Worm (Caenorhabditis elegans) whole organism, L4 larva: ENCODE data around the gene pqn-2.

ENCODE experiments used
- D1046.2 ChIP-seq: fragments of 200-800 bp; sonication (Bioruptor generic); IDR thresholded peaks from 2 replicates; pipeline ENCODE4 v1.3.6; 2022; ENCODE audit warnings: missing genetic modification characterization, missing compliant biosample characterization
- F44E2.7 ChIP-seq: fragments of 200-800 bp; sonication (Bioruptor generic); IDR thresholded peaks from 2 replicates; pipeline ENCODE4 v2.1.2; 2022; ENCODE audit warnings: missing genetic modification characterization, missing compliant biosample characterization
- F49E8.2 ChIP-seq: sonication (generic microtip); optimal IDR thresholded peaks from 2 replicates; lab custom pipeline; 2016; ENCODE audit warnings: missing compliant biosample characterization, mild to moderate bottlenecking, missing genetic modification characterization, borderline replicate concordance
- T20F7.1 ChIP-seq: fragments of 200-800 bp; sonication (Bioruptor generic); optimal IDR thresholded peaks from 2 replicates; lab custom pipeline; 2018; ENCODE audit warnings: mild to moderate bottlenecking, missing genetic modification characterization, missing compliant biosample characterization
- Y5F2A.4 ChIP-seq: fragments of 200-800 bp; sonication (Bioruptor generic); optimal IDR thresholded peaks from 2 replicates; lab custom pipeline; 2018; ENCODE audit warnings: mild to moderate bottlenecking, missing genetic modification characterization, missing compliant biosample characterization
- Y75B8A.6 ChIP-seq: fragments of 200-800 bp; sonication (Bioruptor generic); IDR thresholded peaks from 2 replicates; pipeline ENCODE4 v1.3.6; 2022; ENCODE audit warnings: missing genetic modification reagents, missing genetic modification characterization, missing compliant biosample characterization
- ceh-20 ChIP-seq: fragments of 200-800 bp; sonication (Bioruptor generic); IDR thresholded peaks from 2 replicates; pipeline ENCODE4 v1.3.6; 2022; ENCODE audit warnings: missing genetic modification reagents, missing genetic modification characterization, missing compliant biosample characterization
- ceh-28 ChIP-seq: fragments of 150-350 bp; optimal IDR thresholded peaks from 2 replicates; lab custom pipeline; 2014; ENCODE audit warnings: missing biosample characterization, missing genetic modification reagents, missing genetic modification characterization
- ceh-32 ChIP-seq: sonication (generic microtip); optimal IDR thresholded peaks from 2 replicates; lab custom pipeline; 2016; ENCODE audit warnings: mild to moderate bottlenecking, missing genetic modification characterization, missing compliant biosample characterization; ENCODE audit not compliant: poor library complexity
- ceh-44 ChIP-seq: fragments of 200-800 bp; sonication (Bioruptor generic); IDR thresholded peaks from 2 replicates; pipeline ENCODE4 v1.3.6; 2022; ENCODE audit warnings: missing genetic modification reagents, missing genetic modification characterization, missing compliant biosample characterization
- ceh-62 ChIP-seq: sonication (generic microtip); optimal IDR thresholded peaks from 2 replicates; lab custom pipeline; 2017; ENCODE audit warnings: missing biosample characterization, missing genetic modification characterization
- ceh-82 ChIP-seq: sonication (generic microtip); optimal IDR thresholded peaks from 2 replicates; lab custom pipeline; 2017; ENCODE audit warnings: missing biosample characterization, missing genetic modification characterization
- daf-12 ChIP-seq: fragments of 150-350 bp; optimal IDR thresholded peaks from 2 replicates; lab custom pipeline; 2014; ENCODE audit warnings: missing biosample characterization, missing genetic modification reagents, missing genetic modification characterization
- daf-8 ChIP-seq: fragments of 200-800 bp; sonication (Bioruptor generic); IDR thresholded peaks from 2 replicates; pipeline ENCODE4 v1.3.6; 2022; ENCODE audit warnings: missing genetic modification characterization, missing compliant biosample characterization
- dmd-6 ChIP-seq: fragments of 200-800 bp; sonication (Bioruptor generic); IDR thresholded peaks from 2 replicates; pipeline ENCODE4 v1.3.6; 2022; ENCODE audit warnings: missing genetic modification reagents, missing genetic modification characterization, missing compliant biosample characterization
- dpl-1 ChIP-seq: fragments of 150-350 bp; optimal IDR thresholded peaks from 2 replicates; lab custom pipeline; 2014; ENCODE audit warnings: missing biosample characterization, missing genetic modification reagents, missing genetic modification characterization
- dve-1 ChIP-seq: sonication (generic microtip); optimal IDR thresholded peaks from 2 replicates; lab custom pipeline; 2017; ENCODE audit warnings: antibody characterized with exemption, mild to moderate bottlenecking, missing genetic modification characterization, missing compliant biosample characterization; ENCODE audit not compliant: insufficient read depth
- egl-27 ChIP-seq: sonication (generic microtip); optimal IDR thresholded peaks from 3 replicates; lab custom pipeline; 2017; ENCODE audit warnings: missing biosample characterization, missing genetic modification reagents, missing genetic modification characterization
- egl-43 ChIP-seq: fragments of 200-800 bp; sonication (Bioruptor generic); IDR thresholded peaks from 2 replicates; pipeline ENCODE4 v1.3.6; 2022; ENCODE audit warnings: missing genetic modification reagents, missing genetic modification characterization, missing compliant biosample characterization
- fkh-10 ChIP-seq: fragments of 150-350 bp; optimal IDR thresholded peaks from 2 replicates; lab custom pipeline; 2014; ENCODE audit warnings: missing biosample characterization, missing genetic modification reagents, missing genetic modification characterization
- hif-1 ChIP-seq, 2 experiments: sonication (generic microtip); optimal IDR thresholded peaks; 2 replicates each; lab custom pipeline; 2016 to 2017; ENCODE audit warnings: missing compliant biosample characterization in 2 of 2, missing genetic modification characterization in 2 of 2, missing genetic modification reagents in 2 of 2, missing genotype in 2 of 2, mild to moderate bottlenecking in 1 of 2
- hlh-11 ChIP-seq: fragments of 200-800 bp; sonication (Bioruptor generic); optimal IDR thresholded peaks from 2 replicates; lab custom pipeline; 2018; ENCODE audit warnings: mild to moderate bottlenecking, missing genetic modification characterization, missing compliant biosample characterization
- lin-13 ChIP-seq: fragments of 150-350 bp; optimal IDR thresholded peaks from 2 replicates; lab custom pipeline; 2014; ENCODE audit warnings: missing biosample characterization, missing genetic modification reagents, missing genetic modification characterization
- lin-29 ChIP-seq: fragments of 200-800 bp; sonication (Bioruptor generic); IDR thresholded peaks from 2 replicates; pipeline ENCODE4 v1.3.6; 2022; ENCODE audit warnings: missing genetic modification reagents, missing genetic modification characterization, missing compliant biosample characterization
- lin-38 ChIP-seq: fragments of 200-800 bp; sonication (Bioruptor generic); IDR thresholded peaks from 2 replicates; pipeline ENCODE4 v1.3.6; 2022; ENCODE audit warnings: missing genetic modification reagents, missing genetic modification characterization, missing compliant biosample characterization
- lin-39 ChIP-seq: fragments of 150-350 bp; optimal IDR thresholded peaks from 2 replicates; lab custom pipeline; 2014; ENCODE audit warnings: missing biosample characterization, missing genetic modification reagents, missing genetic modification characterization
- lir-3 ChIP-seq: sonication (generic microtip); optimal IDR thresholded peaks from 2 replicates; lab custom pipeline; 2016; ENCODE audit warnings: mild to moderate bottlenecking, missing genetic modification characterization, missing compliant biosample characterization
- lsy-2 ChIP-seq, 2 experiments: fragments of 150-350 bp in 1 of 2; sonication (generic microtip) in 1 of 2; optimal IDR thresholded peaks; 2 replicates each; lab custom pipeline; 2014 to 2017; ENCODE audit warnings: missing biosample characterization in 2 of 2, missing genetic modification characterization in 2 of 2
- madf-9 ChIP-seq: fragments of 200-800 bp; sonication (Bioruptor generic); conservative IDR thresholded peaks from 2 replicates; pipeline ENCODE4 v1.3.6; 2022; ENCODE audit warnings: missing genetic modification reagents, missing genetic modification characterization, missing compliant biosample characterization
- nhr-111 ChIP-seq: fragments of 200-800 bp; sonication (Bioruptor generic); optimal IDR thresholded peaks from 2 replicates; lab custom pipeline; 2018; ENCODE audit warnings: mild to moderate bottlenecking, missing genetic modification characterization, missing compliant biosample characterization
- nhr-28 ChIP-seq: fragments of 150-350 bp; optimal IDR thresholded peaks from 2 replicates; lab custom pipeline; 2014; ENCODE audit warnings: missing biosample characterization, missing genetic modification characterization
- nhr-48 ChIP-seq: sonication (generic microtip); optimal IDR thresholded peaks from 2 replicates; lab custom pipeline; 2016; ENCODE audit warnings: mild to moderate bottlenecking, missing genetic modification characterization, missing compliant biosample characterization
- nhr-6 ChIP-seq: fragments of 150-350 bp; optimal IDR thresholded peaks from 2 replicates; lab custom pipeline; 2014; ENCODE audit warnings: missing biosample characterization, missing genetic modification characterization
- nhr-76 ChIP-seq: fragments of 150-350 bp; optimal IDR thresholded peaks from 2 replicates; lab custom pipeline; 2014; ENCODE audit warnings: missing biosample characterization, missing genetic modification characterization
- php-3 ChIP-seq: fragments of 200-800 bp; sonication (Bioruptor generic); IDR thresholded peaks from 2 replicates; pipeline ENCODE4 v1.3.6; 2022; ENCODE audit warnings: missing genetic modification reagents, missing genetic modification characterization, missing compliant biosample characterization
- pqm-1 ChIP-seq: sonication (generic microtip); optimal IDR thresholded peaks from 2 replicates; lab custom pipeline; 2017; ENCODE audit warnings: missing biosample characterization, missing genetic modification characterization
- saeg-2 ChIP-seq: fragments of 200-800 bp; sonication (Bioruptor generic); IDR thresholded peaks from 2 replicates; pipeline ENCODE4 v1.3.6; 2022; ENCODE audit warnings: missing genetic modification reagents, missing genetic modification characterization, missing compliant biosample characterization
- snpc-4 ChIP-seq: fragments of 150-350 bp; optimal IDR thresholded peaks from 2 replicates; lab custom pipeline; 2014; ENCODE audit warnings: missing biosample characterization, missing genetic modification characterization
- spr-1 ChIP-seq: sonication (generic microtip); optimal IDR thresholded peaks from 2 replicates; lab custom pipeline; 2016; ENCODE audit warnings: mild to moderate bottlenecking, missing genetic modification characterization, missing compliant biosample characterization
- spr-3 ChIP-seq: fragments of 200-800 bp; sonication (Bioruptor generic); optimal IDR thresholded peaks from 2 replicates; lab custom pipeline; 2018; ENCODE audit warnings: mild to moderate bottlenecking, missing genetic modification characterization, missing compliant biosample characterization
- tra-1 ChIP-seq: fragments of 200-800 bp; sonication (Bioruptor generic); IDR thresholded peaks from 2 replicates; pipeline ENCODE4 v1.3.6; 2022; ENCODE audit warnings: missing genetic modification reagents, missing genetic modification characterization, missing compliant biosample characterization
- unc-130 ChIP-seq: sonication (generic microtip); optimal IDR thresholded peaks from 2 replicates; lab custom pipeline; 2016; ENCODE audit warnings: missing genetic modification reagents, missing genetic modification characterization, missing compliant biosample characterization
- unc-39 ChIP-seq: sonication (generic microtip); optimal IDR thresholded peaks from 2 replicates; lab custom pipeline; 2017; ENCODE audit warnings: missing biosample characterization, missing genetic modification characterization
- zfp-3 ChIP-seq: fragments of 200-800 bp; sonication (Bioruptor generic); conservative IDR thresholded peaks from 2 replicates; pipeline ENCODE4 v1.3.6; 2022; ENCODE audit warnings: missing genetic modification reagents, missing genetic modification characterization, missing compliant biosample characterization
- ztf-11 ChIP-seq: fragments of 150-350 bp; optimal IDR thresholded peaks from 2 replicates; lab custom pipeline; 2014; ENCODE audit warnings: missing biosample characterization, missing genetic modification characterization
- ztf-7 ChIP-seq: fragments of 150-350 bp; optimal IDR thresholded peaks from 2 replicates; lab custom pipeline; 2014; ENCODE audit warnings: missing biosample characterization, missing genetic modification characterization

Gene pqn-2

DNA sequence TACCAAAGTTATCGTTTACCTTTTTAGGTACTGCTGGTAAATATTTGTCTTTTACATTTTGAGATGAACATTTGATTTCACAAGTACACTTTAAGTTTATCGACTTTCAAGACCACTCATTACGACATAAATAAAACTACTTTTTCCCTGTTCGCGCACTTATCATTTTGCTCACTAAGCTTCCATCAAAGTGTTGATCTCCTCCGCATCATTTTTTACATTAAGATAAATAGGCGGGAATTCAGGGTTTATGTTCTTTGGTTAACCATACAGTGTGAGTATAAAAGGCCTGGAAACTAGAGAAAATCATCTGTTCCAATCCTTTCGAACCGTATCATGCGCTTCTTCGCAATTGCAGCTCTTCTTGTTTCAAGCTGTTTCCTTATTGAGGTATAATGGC, at the start of gene pqn-2:
pqn-2 (plus strand) TSS at position 301 of the 400 bp plus-strand sequence.
- TF ChIP-seq hif-1 (tag; optimal IDR thresholded peaks at IDR 0.05; lab: Kevin White, UChicago): no peak
- no peak for TF ChIP-seq madf-9
- no peak for TF ChIP-seq nhr-76 (tag; lab: Kevin White, UChicago)
- no peak for TF ChIP-seq lin-38 (GFP tag; lab: Robert Waterston, UW)
- TF ChIP-seq lin-29 (GFP tag; lab: Robert Waterston, UW): no peak
- no peak for TF ChIP-seq ztf-7 (tag; lab: Kevin White, UChicago)
- no peak for TF ChIP-seq egl-43 (GFP tag; lab: Robert Waterston, UW)
- TF ChIP-seq zfp-3: no peak
- no peak for TF ChIP-seq pqm-1
- no peak for TF ChIP-seq nhr-28 (tag; lab: Kevin White, UChicago)
- TF ChIP-seq, all 104 proteins: peak for 0

- TF ChIP-seq dmd-6 (GFP tag; lab: Robert Waterston, UW): peak; percentile 98
- TF ChIP-seq pqm-1: peak; percentile 20
- no peak for TF ChIP-seq egl-27 (tag; lab: Kevin White, UChicago)
- TF ChIP-seq ceh-44: no peak
- TF ChIP-seq F44E2.7 (GFP tag; lab: Robert Waterston, UW): no peak
- no peak for TF ChIP-seq ceh-32
- TF ChIP-seq tra-1 (GFP tag; lab: Robert Waterston, UW): peak; percentile 58; the same call in 1 of the 2 replicates
- TF ChIP-seq ceh-28 (tag; lab: Kevin White, UChicago): no peak
- TF ChIP-seq ztf-11 (tag; lab: Kevin White, UChicago): no peak
- TF ChIP-seq dve-1 (tag; lab: Kevin White, UChicago): peak; percentile 43
- peak; percentile 74 for TF ChIP-seq nhr-48 (tag; lab: Kevin White, UChicago)
- TF ChIP-seq hlh-11: peak; percentile 63
- no peak for TF ChIP-seq fkh-10 (GFP tag; lab: Kevin White, UChicago)
- no peak for TF ChIP-seq spr-1 (tag; lab: Kevin White, UChicago)
- TF ChIP-seq lin-39: no peak
- TF ChIP-seq ceh-20 (GFP tag; lab: Robert Waterston, UW): 0 out of 2 replicates have a peak, but pooled peaks have one; percentile 21
- peak; percentile 47 for TF ChIP-seq nhr-28 (tag; lab: Kevin White, UChicago)
- TF ChIP-seq lsy-2 (tag; optimal IDR thresholded peaks at IDR 0.05; lab: Kevin White, UChicago): no peak
- no peak for TF ChIP-seq lin-13 (GFP tag; lab: Kevin White, UChicago)
These were observed 48.4 kb upstream of the pqn-2 start for ce11 chrV:10333843-10334242.

DNA sequence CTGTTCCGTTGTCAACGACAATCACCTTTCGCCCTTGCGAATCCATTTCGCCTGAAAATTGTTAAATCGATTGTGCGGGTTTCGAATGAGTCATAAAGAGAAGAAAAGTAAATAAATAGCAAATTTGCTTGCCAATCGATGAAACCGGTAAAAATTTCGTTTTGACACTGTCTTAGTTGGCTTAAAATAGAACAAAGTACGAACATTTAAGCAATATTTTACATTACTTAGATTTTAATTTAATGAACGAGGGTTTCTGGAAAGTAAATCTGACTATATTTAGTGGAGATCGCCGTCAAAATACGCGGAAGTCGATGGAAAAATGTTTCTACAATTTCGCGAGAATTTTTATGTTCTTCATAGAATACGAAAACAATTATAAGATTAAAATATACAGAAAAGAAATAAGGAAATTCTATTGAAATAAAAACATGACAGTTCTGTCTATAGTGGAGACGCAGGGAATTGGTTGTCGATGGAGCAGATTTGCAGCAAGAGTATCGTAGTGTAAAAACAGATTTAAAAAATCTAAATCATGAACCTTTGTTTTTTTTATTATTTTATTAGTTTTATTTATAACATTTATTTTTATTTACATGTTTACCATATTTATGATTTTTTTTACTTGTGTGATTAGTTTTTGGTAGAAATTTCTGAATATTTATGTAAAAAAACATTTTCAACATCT, 43.8 kb upstream of the pqn-2 start, which contains the start of gene arx-2:
arx-2 (minus strand) TSS at position 51 of the 688 bp plus-strand sequence.
- TF ChIP-seq Y75B8A.6 (GFP tag; lab: Robert Waterston, UW): no peak
- no peak for TF ChIP-seq daf-12 (tag; lab: Kevin White, UChicago)
- no peak for TF ChIP-seq Y5F2A.4
- TF ChIP-seq ceh-32: no peak
- peak; percentile 49 for TF ChIP-seq dpl-1 (GFP tag; lab: Kevin White, UChicago)
- TF ChIP-seq T20F7.1: peak; percentile 27
- TF ChIP-seq daf-8 (GFP tag; lab: Robert Waterston, UW): no peak
- peak; percentile 87 for TF ChIP-seq lin-38 (GFP tag; lab: Robert Waterston, UW)
- no peak for TF ChIP-seq nhr-6 (tag; lab: Kevin White, UChicago)
- no peak for TF ChIP-seq lin-39
- TF ChIP-seq dve-1 (tag; lab: Kevin White, UChicago): peak; percentile 41
- no peak for TF ChIP-seq F49E8.2
- TF ChIP-seq tra-1 (GFP tag; lab: Robert Waterston, UW): no peak
- TF ChIP-seq ceh-62: no peak
- no peak for TF ChIP-seq saeg-2
- TF ChIP-seq ceh-44: no peak
- TF ChIP-seq lir-3 (tag; lab: Kevin White, UChicago): no peak
- no peak for TF ChIP-seq unc-39 (tag; lab: Kevin White, UChicago)
- TF ChIP-seq nhr-111 (GFP tag; lab: Kevin White, UChicago): no peak
- no peak for TF ChIP-seq php-3
- no peak for TF ChIP-seq spr-1 (tag; lab: Kevin White, UChicago)
- no peak for TF ChIP-seq ztf-11 (tag; lab: Kevin White, UChicago)
- TF ChIP-seq dmd-6 (GFP tag; lab: Robert Waterston, UW): no peak
- no peak for TF ChIP-seq snpc-4 (tag; lab: Kevin White, UChicago)
- no peak for TF ChIP-seq ceh-82 (tag; lab: Kevin White, UChicago)
- no peak for TF ChIP-seq pqm-1
- TF ChIP-seq nhr-28 (tag; lab: Kevin White, UChicago): peak; percentile 64
- TF ChIP-seq unc-130 (GFP tag; lab: Kevin White, UChicago): peak; percentile 3
- no peak for TF ChIP-seq D1046.2
- no peak for TF ChIP-seq spr-3 (GFP tag; lab: Kevin White, UChicago)
